Worm (Caenorhabditis elegans): Measurements from ENCODE around the gene C25H3.14.

C25H3.14 gene

ce11 chrII:5668830-5669229 is 26.1 kb upstream of the C25H3.14 start, which contains the start of gene C25H3.7:
Gene C25H3.7, minus strand, starts transcription at chrII:5668930.
- no peak for TF ChIP-seq F49E8.2 (tag; optimal IDR thresholded peaks at IDR 0.05; ENCODE audit: insufficient read depth)
- no peak for TF ChIP-seq F52B5.7 (tag; optimal IDR thresholded peaks at IDR 0.05)
- no peak for TF ChIP-seq rpc-1 (optimal IDR thresholded peaks at IDR 0.05)
- no peak for TF ChIP-seq rpc-1 (tag; optimal IDR thresholded peaks at IDR 0.05)
- no peak for TF ChIP-seq aptf-2 (GFP tag; conservative IDR thresholded peaks at IDR 0.05)
- no peak for TF ChIP-seq F37B4.10 (GFP tag; IDR thresholded peaks at IDR 0.05)
- no peak for TF ChIP-seq ztf-25 (GFP tag; IDR thresholded peaks at IDR 0.05)
- TF ChIP-seq snpc-3.4 (tag; optimal IDR thresholded peaks at IDR 0.05), result no peak
- no peak for TF ChIP-seq gei-17 (GFP tag; optimal IDR thresholded peaks at IDR 0.05)
- TF ChIP-seq ztf-28 (GFP tag; IDR thresholded peaks at IDR 0.05), result no peak
- no peak for TF ChIP-seq ekl-4 (GFP tag; IDR thresholded peaks at IDR 0.05)

ce11 chrII:5669580-5669979 is 25.3 kb upstream of the C25H3.14 start, which contains the start of gene C25H3.17:
Gene C25H3.17, minus strand, starts transcription at chrII:5669680.
- TF ChIP-seq K12H6.12 (tag; optimal IDR thresholded peaks at IDR 0.05), result no peak
- no peak for TF ChIP-seq ztf-28 (GFP tag; IDR thresholded peaks at IDR 0.05)
- TF ChIP-seq Y53G8AR.9 (GFP tag; conservative IDR thresholded peaks at IDR 0.05), result no peak
- TF ChIP-seq ceh-58 (GFP tag; IDR thresholded peaks at IDR 0.05), result no peak
- no peak for TF ChIP-seq madf-6 (GFP tag; IDR thresholded peaks at IDR 0.05)
- TF ChIP-seq tbp1 (GFP tag; optimal IDR thresholded peaks at IDR 0.05), result no peak
- no peak for TF ChIP-seq F23B12.7 (tag; optimal IDR thresholded peaks at IDR 0.05; ENCODE audit: insufficient read depth)
- no peak for TF ChIP-seq zfh-2 (GFP tag; conservative IDR thresholded peaks at IDR 0.05)
- no peak for TF ChIP-seq nhr-179 (tag; optimal IDR thresholded peaks at IDR 0.05)
- TF ChIP-seq sptf-2 (GFP tag; optimal IDR thresholded peaks at IDR 0.05), result no peak
- no peak for TF ChIP-seq F57C9.4 (tag; optimal IDR thresholded peaks at IDR 0.05)
- TF ChIP-seq rec-8 (tag; optimal IDR thresholded peaks at IDR 0.05), result no peak
- TF ChIP-seq Y67H2A.10 (GFP tag; conservative IDR thresholded peaks at IDR 0.05), result no peak
- no peak for TF ChIP-seq bed-1 (GFP tag; IDR thresholded peaks at IDR 0.05)
- TF ChIP-seq ztf-22 (GFP tag; optimal IDR thresholded peaks at IDR 0.05), result no peak
- TF ChIP-seq akir-1 (GFP tag; optimal IDR thresholded peaks at IDR 0.05), result no peak

- no peak for TF ChIP-seq snpc-1.1 (tag; optimal IDR thresholded peaks at IDR 0.05; ENCODE audit: insufficient read depth)
- TF ChIP-seq zim-3 (tag; optimal IDR thresholded peaks at IDR 0.05), result no peak
- TF ChIP-seq bed-1 (GFP tag; IDR thresholded peaks at IDR 0.05), result no peak
- TF ChIP-seq ceh-79 (tag; optimal IDR thresholded peaks at IDR 0.05), result no peak
- TF ChIP-seq mes-4 (tag; optimal IDR thresholded peaks at IDR 0.05), result no peak
- TF ChIP-seq sptf-2 (GFP tag; optimal IDR thresholded peaks at IDR 0.05), result no peak
- TF ChIP-seq akir-1 (GFP tag; optimal IDR thresholded peaks at IDR 0.05), result no peak
- no peak for TF ChIP-seq C06A6.2 (GFP tag; conservative IDR thresholded peaks at IDR 0.05)
- no peak for TF ChIP-seq dpff-1 (tag; optimal IDR thresholded peaks at IDR 0.05)
- no peak for TF ChIP-seq lag-1 (GFP tag; IDR thresholded peaks at IDR 0.05)
- TF ChIP-seq ZK185.1 (tag; optimal IDR thresholded peaks at IDR 0.05; ENCODE audit: poor library complexity, severe bottlenecking), result no peak
- no peak for TF ChIP-seq T26A5.8 (tag; optimal IDR thresholded peaks at IDR 0.05)
Measured at ce11 chrII:5680703-5681102, 14.2 kb upstream of the C25H3.14 start, which contains the start of gene flp-27. Gene flp-27, plus strand, starts transcription at chrII:5681003.

ce11 chrII:5688959-5689358 is 5.9 kb upstream of the C25H3.14 start, which contains the start of gene C25H3.11:
Gene C25H3.11, minus strand, starts transcription at chrII:5689040.
- TF ChIP-seq ztf-18 (tag; optimal IDR thresholded peaks at IDR 0.05) (peak; percentile 15), attf-6 (GFP tag; IDR thresholded peaks at IDR 0.05) (no peak), F23B12.7 (tag; optimal IDR thresholded peaks at IDR 0.05; ENCODE audit: insufficient read depth) (no peak), pbrm-1 (GFP tag; IDR thresholded peaks at IDR 0.05) (peak; percentile 7; the same call in 1 of the 2 replicates), K11D2.4 (GFP tag; IDR thresholded peaks at IDR 0.05) (no peak), repo-1 (tag; optimal IDR thresholded peaks at IDR 0.05) (peak; percentile 31), chd-7 (tag; optimal IDR thresholded peaks at IDR 0.05) (no peak), bed-1 (GFP tag; IDR thresholded peaks at IDR 0.05) (no peak), dpff-1 (tag; optimal IDR thresholded peaks at IDR 0.05) (no peak), ztf-6 (GFP tag; IDR thresholded peaks at IDR 0.05) (no peak), mel-28 (tag; optimal IDR thresholded peaks at IDR 0.05; ENCODE audit: borderline replicate concordance) (no peak), mes-4 (tag; optimal IDR thresholded peaks at IDR 0.05) (no peak), lin-35 (GFP tag; optimal IDR thresholded peaks at IDR 0.05) (peak in 1 of 3 experiments; percentile 2), madf-6 (GFP tag; IDR thresholded peaks at IDR 0.05) (peak; percentile 12; the same call in 1 of the 2 replicates), madf-10 (tag; optimal IDR thresholded peaks at IDR 0.05) (peak; percentile 10)
